Fruit fly (Drosophila melanogaster) whole organism: ENCODE results near the gene CG15754.

Experiments used
- CG8478 ChIP-seq: fragments of >200 bp; optimal IDR thresholded peaks from 2 replicates; lab custom pipeline; 2018; ENCODE audit warnings: inconsistent platforms
- EcR ChIP-seq, 2 experiments: fragments of >200 bp; optimal IDR thresholded peaks; 2 replicates each; lab custom pipeline; 2017; ENCODE audit warnings: missing biosample characterization in 2 of 2, missing genetic modification characterization in 2 of 2, missing genetic modification reagents in 2 of 2
- pan ChIP-seq: fragments of >200 bp; optimal IDR thresholded peaks from 2 replicates; lab custom pipeline; 2017
- psq ChIP-seq: fragments of >200 bp; optimal IDR thresholded peaks from 2 replicates; lab custom pipeline; 2017
- usp ChIP-seq: fragments of >200 bp; optimal IDR thresholded peaks from 2 replicates; lab custom pipeline; 2017; ENCODE audit warnings: missing biosample characterization, missing genetic modification characterization, mixed read lengths

DNA sequence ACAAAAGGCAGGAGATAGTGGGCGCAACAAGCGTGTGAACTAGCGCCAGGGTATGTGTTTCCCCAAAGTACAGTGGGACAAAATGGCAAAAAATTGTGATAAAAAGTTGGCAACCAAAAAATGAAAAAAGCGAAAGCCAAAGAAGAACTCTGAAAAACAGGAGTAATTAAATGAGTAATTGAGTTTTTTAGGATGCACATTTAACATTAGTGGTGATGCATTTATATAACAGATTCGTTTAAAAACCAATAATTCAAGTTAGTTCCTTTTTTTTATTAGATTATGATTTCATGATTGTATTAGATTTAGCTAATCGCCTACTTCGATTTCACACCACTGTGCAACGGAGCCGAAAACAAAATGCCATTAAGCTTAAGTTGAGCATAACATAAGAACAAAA lies 44.6 kb downstream of the CG15754 start:
- TF ChIP-seq psq (lab: Kevin White, UChicago), result no peak
- TF ChIP-seq pan (lab: Kevin White, UChicago), result no peak
- no peak for TF ChIP-seq CG8478 (lab: Kevin White, UChicago)
- no peak for TF ChIP-seq usp (GFP tag; lab: Kevin White, UChicago)
- TF ChIP-seq EcR (GFP tag; optimal IDR thresholded peaks at IDR 0.05; lab: Kevin White, UChicago), result no peak
